Worm (Caenorhabditis elegans): ENCODE measurements around the gene drh-1.

DNA sequence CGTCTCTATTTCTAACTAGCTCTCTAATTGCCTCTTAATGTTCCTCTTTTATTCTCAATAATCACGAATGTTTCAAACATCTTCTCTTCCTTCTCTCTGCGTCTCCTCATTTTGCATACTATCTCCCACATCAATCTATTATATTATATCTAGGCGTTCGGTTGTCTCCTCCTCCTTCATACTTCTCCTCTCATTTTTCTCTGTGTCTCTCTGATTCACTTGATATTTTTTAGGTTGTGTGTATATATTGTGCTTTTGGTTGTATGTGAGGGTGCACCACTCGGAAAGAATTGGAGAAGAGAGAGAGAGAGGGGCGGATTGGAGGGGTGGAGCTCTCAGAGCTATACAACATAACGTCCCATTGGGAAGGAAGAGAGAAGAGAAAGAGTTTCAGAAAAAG, 35.5 kb upstream of the drh-1 start:
- TF ChIP-seq pqm-1 (tag; optimal IDR thresholded peaks at IDR 0.05): no peak
- TF ChIP-seq nhr-11 (tag; optimal IDR thresholded peaks at IDR 0.05): no peak
- TF ChIP-seq tbx-2 (tag; optimal IDR thresholded peaks at IDR 0.05): no peak
- TF ChIP-seq ceh-28 (tag; optimal IDR thresholded peaks at IDR 0.05): no peak
- no peak for TF ChIP-seq ztf-11 (tag; optimal IDR thresholded peaks at IDR 0.05)
- TF ChIP-seq nhr-67 (tag; optimal IDR thresholded peaks at IDR 0.05): no peak
- no peak for TF ChIP-seq R02D3.7 (tag; optimal IDR thresholded peaks at IDR 0.05)
- TF ChIP-seq lin-15B (tag; optimal IDR thresholded peaks at IDR 0.05): no peak
- TF ChIP-seq nhr-77 (tag; optimal IDR thresholded peaks at IDR 0.05): no peak
- TF ChIP-seq elt-1 (tag; optimal IDR thresholded peaks at IDR 0.05): no peak
- no peak for TF ChIP-seq unc-62 (GFP tag; optimal IDR thresholded peaks at IDR 0.05)
- TF ChIP-seq nhr-28 (tag; optimal IDR thresholded peaks at IDR 0.05): no peak
- no peak for TF ChIP-seq egl-27 (tag; optimal IDR thresholded peaks at IDR 0.05)
